Worm (Caenorhabditis elegans) whole organism, L3 larva: ENCODE data around the gene taf-6.1.

ENCODE experiments used
- ZK546.5 ChIP-seq: sonication (generic microtip); optimal IDR thresholded peaks from 2 replicates; lab custom pipeline; 2017; ENCODE audit warnings: missing biosample characterization, missing genetic modification characterization
- ceh-28 ChIP-seq: fragments of 150-350 bp; optimal IDR thresholded peaks from 2 replicates; lab custom pipeline; 2014; ENCODE audit warnings: missing biosample characterization, missing genetic modification reagents, missing genetic modification characterization
- daf-12 ChIP-seq: fragments of 150-350 bp; optimal IDR thresholded peaks from 2 replicates; lab custom pipeline; 2014; ENCODE audit warnings: missing biosample characterization, missing genetic modification reagents, missing genetic modification characterization
- egl-27 ChIP-seq: sonication (generic microtip); optimal IDR thresholded peaks from 4 replicates; lab custom pipeline; 2017; ENCODE audit warnings: missing biosample characterization, missing genetic modification reagents, missing genetic modification characterization
- egl-5 ChIP-seq: fragments of 150-350 bp; optimal IDR thresholded peaks from 2 replicates; lab custom pipeline; 2017; ENCODE audit warnings: missing biosample characterization, missing genetic modification reagents, missing genetic modification characterization, inconsistent platforms
- elt-1 ChIP-seq: fragments of 150-350 bp; optimal IDR thresholded peaks from 2 replicates; lab custom pipeline; 2014; ENCODE audit warnings: missing biosample characterization, missing genetic modification characterization
- elt-2 ChIP-seq: sonication (generic microtip); optimal IDR thresholded peaks from 2 replicates; lab custom pipeline; 2016; ENCODE audit warnings: missing genetic modification reagents, mild to moderate bottlenecking, missing genetic modification characterization, missing compliant biosample characterization
- elt-3 ChIP-seq, 3 experiments: fragments of 150-350 bp in 1 of 3; sonication (generic microtip) in 2 of 3; optimal IDR thresholded peaks; 2 replicates in 2 of 3; 4 replicates in 1 of 3; lab custom pipeline; 2014 to 2017; ENCODE audit warnings: missing biosample characterization in 3 of 3, missing genetic modification characterization in 3 of 3
- fkh-10 ChIP-seq: sonication (generic microtip); optimal IDR thresholded peaks from 2 replicates; lab custom pipeline; 2017; ENCODE audit warnings: missing biosample characterization, missing genetic modification reagents, missing genetic modification characterization
- fkh-2 ChIP-seq: fragments of 150-350 bp; optimal IDR thresholded peaks from 2 replicates; lab custom pipeline; 2014; ENCODE audit warnings: missing biosample characterization, missing genetic modification reagents, missing genetic modification characterization
- fos-1 ChIP-seq: fragments of 150-350 bp; optimal IDR thresholded peaks from 2 replicates; lab custom pipeline; 2014; ENCODE audit warnings: missing biosample characterization, missing genetic modification characterization
- hmg-11 ChIP-seq: sonication (generic microtip); optimal IDR thresholded peaks from 2 replicates; lab custom pipeline; 2016; ENCODE audit warnings: missing genetic modification characterization, missing compliant biosample characterization
- jun-1 ChIP-seq: fragments of 150-350 bp; optimal IDR thresholded peaks from 2 replicates; lab custom pipeline; 2014; ENCODE audit warnings: missing biosample characterization, missing genetic modification reagents, missing genetic modification characterization
- lin-39 ChIP-seq: fragments of 150-350 bp; optimal IDR thresholded peaks from 2 replicates; lab custom pipeline; 2018; ENCODE audit warnings: missing biosample characterization, missing genetic modification reagents, missing genetic modification characterization
- lsy-12 ChIP-seq: sonication (generic microtip); optimal IDR thresholded peaks from 2 replicates; lab custom pipeline; 2016; ENCODE audit warnings: mild to moderate bottlenecking, missing genetic modification characterization, missing compliant biosample characterization
- mdl-1 ChIP-seq: fragments of 150-350 bp; optimal IDR thresholded peaks from 2 replicates; lab custom pipeline; 2014; ENCODE audit warnings: missing biosample characterization, missing genetic modification characterization
- mml-1 ChIP-seq: fragments of 150-350 bp; sonication (generic microtip); optimal IDR thresholded peaks from 3 replicates; lab custom pipeline; 2014; ENCODE audit warnings: missing biosample characterization, missing genetic modification characterization
- nfya-1 ChIP-seq: sonication (generic microtip); optimal IDR thresholded peaks from 2 replicates; lab custom pipeline; 2017; ENCODE audit warnings: missing genetic modification characterization, mild to moderate bottlenecking, missing compliant biosample characterization, antibody characterized with exemption, moderate library complexity; ENCODE audit not compliant: insufficient read depth
- nhr-12 ChIP-seq: fragments of 150-350 bp; optimal IDR thresholded peaks from 2 replicates; lab custom pipeline; 2014; ENCODE audit warnings: missing biosample characterization, missing genetic modification characterization
- nhr-23 ChIP-seq: fragments of 150-350 bp; optimal IDR thresholded peaks from 2 replicates; lab custom pipeline; 2014; ENCODE audit warnings: missing biosample characterization, missing genetic modification reagents, missing genetic modification characterization
- nhr-25 ChIP-seq: sonication (generic microtip); optimal IDR thresholded peaks from 2 replicates; lab custom pipeline; 2017; ENCODE audit warnings: missing biosample characterization, missing genetic modification characterization
- nhr-43 ChIP-seq: sonication (generic microtip); optimal IDR thresholded peaks from 2 replicates; lab custom pipeline; 2016; ENCODE audit warnings: mild to moderate bottlenecking, missing genetic modification characterization, missing compliant biosample characterization; ENCODE audit not compliant: poor library complexity, severe bottlenecking
- nhr-76 ChIP-seq: fragments of 150-350 bp; sonication (generic microtip); optimal IDR thresholded peaks from 5 replicates; lab custom pipeline; 2014; ENCODE audit warnings: missing biosample characterization, missing genetic modification characterization
- nhr-77 ChIP-seq: fragments of 150-350 bp; optimal IDR thresholded peaks from 2 replicates; lab custom pipeline; 2014; ENCODE audit warnings: missing biosample characterization, missing genetic modification characterization
- pha-4 ChIP-seq: fragments of 150-350 bp; optimal IDR thresholded peaks from 2 replicates; lab custom pipeline; 2014; ENCODE audit warnings: missing biosample characterization, missing genetic modification reagents, missing genetic modification characterization
- pqm-1 ChIP-seq: fragments of 150-350 bp; optimal IDR thresholded peaks from 2 replicates; lab custom pipeline; 2017; ENCODE audit warnings: missing biosample characterization, missing genetic modification characterization, inconsistent platforms
- sea-2 ChIP-seq: fragments of 150-350 bp; sonication (generic microtip); optimal IDR thresholded peaks from 4 replicates; lab custom pipeline; 2014; ENCODE audit warnings: missing biosample characterization, missing genetic modification reagents, missing genetic modification characterization
- skn-1 ChIP-seq: fragments of 150-350 bp; optimal IDR thresholded peaks from 2 replicates; lab custom pipeline; 2014; ENCODE audit warnings: missing biosample characterization, missing genetic modification characterization
- snpc-4 ChIP-seq: fragments of 150-350 bp; optimal IDR thresholded peaks from 2 replicates; lab custom pipeline; 2014; ENCODE audit warnings: missing biosample characterization, missing genetic modification characterization
- unc-62 ChIP-seq: fragments of 150-350 bp; sonication (generic microtip); optimal IDR thresholded peaks from 4 replicates; lab custom pipeline; 2014; ENCODE audit warnings: missing biosample characterization, missing genetic modification reagents, missing genetic modification characterization
- ztf-11 ChIP-seq: fragments of 150-350 bp; optimal IDR thresholded peaks from 2 replicates; lab custom pipeline; 2014; ENCODE audit warnings: missing biosample characterization, missing genetic modification characterization
- ztf-4 ChIP-seq: fragments of 150-350 bp; optimal IDR thresholded peaks from 2 replicates; lab custom pipeline; 2014; ENCODE audit warnings: missing biosample characterization, missing genetic modification characterization

taf-6.1 gene

DNA sequence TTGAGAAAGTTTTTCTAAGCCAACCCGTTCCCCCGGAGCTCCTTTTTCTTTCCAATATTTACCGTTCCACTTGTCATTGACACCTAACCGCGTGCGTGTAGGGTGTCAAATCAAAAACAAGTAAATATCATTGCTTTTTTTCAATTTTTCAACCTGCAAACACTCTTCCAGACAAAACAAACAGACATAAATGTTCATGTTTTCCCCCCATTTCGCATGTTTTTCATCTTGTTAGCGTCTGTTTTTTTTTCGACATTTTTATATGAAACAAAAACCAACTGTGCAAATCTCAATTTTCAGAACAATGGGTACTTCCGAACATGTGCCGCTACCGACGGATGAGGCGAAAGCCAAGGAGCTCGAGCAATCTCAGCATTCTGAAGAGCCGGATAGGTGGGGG is 36.1 kb upstream of the taf-6.1 start, which contains the start of gene snf-3:
Gene snf-3 (plus strand): TSS at position 301 of the 400 bp plus-strand sequence.
- TF ChIP-seq nhr-77 (tag; lab: Kevin White, UChicago), result no peak
- peak; percentile 5 for TF ChIP-seq pha-4 (tag; lab: Kevin White, UChicago)

DNA sequence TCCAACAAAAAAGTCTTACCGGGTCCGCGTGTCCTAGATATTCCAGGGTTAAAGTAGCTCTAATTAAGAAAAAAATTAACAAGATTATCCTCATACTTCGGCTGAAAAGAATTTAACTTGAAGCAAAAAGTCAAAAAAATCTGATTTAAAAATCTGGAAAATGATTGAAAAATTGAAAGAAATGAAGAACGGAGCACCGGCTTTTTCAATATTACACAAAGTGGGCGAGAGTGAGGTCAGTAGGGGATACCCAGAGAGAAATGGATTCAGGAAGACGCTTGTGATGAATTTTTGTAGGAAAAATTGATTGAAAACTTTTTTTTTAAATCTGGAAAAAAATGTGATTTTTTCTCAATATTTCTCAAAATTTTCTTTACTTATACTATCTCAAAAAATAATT is 27.1 kb upstream of the taf-6.1 start, which contains the start of gene pho-14:
Gene pho-14 (minus strand): TSS at position 101 of the 400 bp plus-strand sequence.
- TF ChIP-seq pqm-1 (tag; lab: Kevin White, UChicago), result no peak
- no peak for TF ChIP-seq ceh-28 (tag; lab: Kevin White, UChicago)
- no peak for TF ChIP-seq skn-1 (tag; lab: Kevin White, UChicago)
- TF ChIP-seq mdl-1, result no peak
- TF ChIP-seq lin-39, result no peak
- TF ChIP-seq mml-1 (tag; lab: Kevin White, UChicago), result no peak
- no peak for TF ChIP-seq elt-2
- TF ChIP-seq sea-2 (GFP tag; lab: Kevin White, UChicago), result no peak
- no peak for TF ChIP-seq ZK546.5 (tag; lab: Kevin White, UChicago)
- TF ChIP-seq snpc-4 (tag; lab: Kevin White, UChicago), result no peak
- TF ChIP-seq fkh-10 (GFP tag; lab: Kevin White, UChicago), result no peak
- TF ChIP-seq daf-12 (tag; lab: Kevin White, UChicago), result no peak
- no peak for TF ChIP-seq lsy-12 (tag; lab: Kevin White, UChicago)
- no peak for TF ChIP-seq nhr-43 (tag; lab: Kevin White, UChicago)
- no peak for TF ChIP-seq fos-1 (tag; lab: Kevin White, UChicago)
- TF ChIP-seq hmg-11 (tag; lab: Kevin White, UChicago), result no peak
- no peak for TF ChIP-seq elt-1 (tag; lab: Kevin White, UChicago)
- TF ChIP-seq nhr-25 (tag; lab: Kevin White, UChicago), result no peak
- no peak for TF ChIP-seq fkh-2

DNA sequence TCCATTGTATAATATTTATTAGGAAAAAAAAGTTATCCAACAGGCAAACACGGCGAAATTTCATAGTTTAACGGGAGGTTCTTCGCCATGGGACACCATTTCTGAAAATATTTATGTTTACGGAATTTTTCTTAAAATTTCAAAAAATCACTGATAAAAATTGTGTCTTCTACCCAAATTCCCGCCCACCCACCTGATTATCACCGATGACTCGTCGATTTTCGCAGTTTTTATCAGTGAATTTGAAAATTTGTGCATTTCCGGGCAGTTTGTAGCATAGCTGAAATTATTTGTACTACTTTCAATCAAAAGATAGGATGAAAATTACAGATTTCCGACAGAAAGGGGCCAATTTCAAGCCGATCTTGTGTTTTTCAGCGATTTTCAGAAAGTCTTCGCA is 26.4 kb upstream of the taf-6.1 start:
- TF ChIP-seq elt-3 (tag; optimal IDR thresholded peaks at IDR 0.05; lab: Kevin White, UChicago) (no peak), jun-1 (tag; lab: Kevin White, UChicago) (peak; percentile 14), pqm-1 (tag; lab: Kevin White, UChicago) (peak; percentile 47), elt-2 (peak; percentile 91), egl-5 (tag; lab: Kevin White, UChicago) (no peak), lsy-12 (tag; lab: Kevin White, UChicago) (no peak), ztf-11 (tag; lab: Kevin White, UChicago) (no peak), nhr-23 (no peak), unc-62 (no peak)

DNA sequence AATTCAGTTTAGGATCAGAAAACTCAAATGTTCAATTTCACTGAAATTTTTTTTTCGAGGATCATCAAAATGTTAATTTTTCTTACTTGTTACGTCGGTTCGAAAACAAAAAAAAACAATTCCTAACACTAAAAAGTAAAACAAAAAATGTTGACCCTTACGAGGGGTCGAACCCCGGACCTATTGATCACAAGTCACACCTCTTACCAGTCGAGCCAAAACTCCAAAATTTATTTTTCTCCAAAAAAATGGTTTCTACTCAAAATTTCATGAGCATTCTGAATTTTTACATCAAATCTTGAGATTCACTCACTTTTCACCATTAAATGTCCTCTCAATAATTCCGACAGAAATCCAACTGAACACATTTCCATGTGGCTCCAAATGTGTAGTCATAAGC is 25.6 kb upstream of the taf-6.1 start:
- TF ChIP-seq pha-4 (tag; lab: Kevin White, UChicago) (no peak), nhr-12 (tag; lab: Kevin White, UChicago) (no peak), ZK546.5 (tag; lab: Kevin White, UChicago) (no peak), nhr-76 (tag; lab: Kevin White, UChicago) (no peak)

DNA sequence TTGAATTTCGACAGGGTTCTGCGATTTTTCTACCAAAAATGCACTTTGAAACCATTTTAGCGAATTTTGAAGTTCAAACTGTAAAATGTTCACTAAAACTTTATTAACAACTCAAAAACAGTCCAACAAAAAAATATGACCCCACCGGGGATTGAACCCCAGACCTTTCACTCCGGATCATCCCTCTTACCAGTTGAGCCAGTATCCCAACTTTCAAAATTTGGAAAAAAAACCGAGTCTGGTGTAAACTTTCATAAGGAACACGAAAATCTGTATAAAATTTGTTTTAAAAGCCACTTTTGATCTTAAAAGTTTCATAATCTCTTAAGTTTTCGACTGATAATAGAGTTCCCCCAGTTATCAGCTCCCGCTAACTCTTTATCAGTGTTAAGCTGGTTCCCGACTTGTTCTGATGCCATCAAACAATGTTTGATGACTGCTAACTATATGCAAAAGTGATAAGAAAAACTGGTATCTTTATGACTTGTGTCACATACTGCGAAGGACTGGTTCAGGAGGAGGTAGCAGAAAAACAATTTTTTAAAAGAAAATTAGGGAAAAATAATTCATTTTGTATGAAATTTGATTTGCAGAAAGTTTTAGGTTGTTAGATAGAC is 24.2 kb upstream of the taf-6.1 start:
- TF ChIP-seq nhr-77 (tag; lab: Kevin White, UChicago) (no peak), elt-3 (tag; optimal IDR thresholded peaks at IDR 0.05; lab: Kevin White, UChicago) (no peak), fos-1 (tag; lab: Kevin White, UChicago) (peak; percentile 78), ztf-4 (tag; lab: Kevin White, UChicago) (no peak), nfya-1 (tag; lab: Kevin White, UChicago) (no peak), elt-2 (peak; percentile 100), nhr-23 (no peak), egl-27 (tag; lab: Kevin White, UChicago) (peak; percentile 58), mml-1 (tag; lab: Kevin White, UChicago) (no peak), daf-12 (tag; lab: Kevin White, UChicago) (no peak), jun-1 (tag; lab: Kevin White, UChicago) (peak; percentile 96), pqm-1 (tag; lab: Kevin White, UChicago) (peak; percentile 100), egl-5 (tag; lab: Kevin White, UChicago) (no peak), fkh-2 (no peak), fkh-10 (GFP tag; lab: Kevin White, UChicago) (no peak), pha-4 (tag; lab: Kevin White, UChicago) (peak; percentile 74), mdl-1 (no peak), ceh-28 (tag; lab: Kevin White, UChicago) (no peak)
